Worm (Caenorhabditis elegans) whole organism, early embryonic: ENCODE results near the gene fbxa-179.

ENCODE experiments used
- aly-1 ChIP-seq: sonication (generic microtip); optimal IDR thresholded peaks from 2 replicates; lab custom pipeline; 2016; ENCODE audit warnings: missing genetic modification characterization, missing compliant biosample characterization
- ama-1 ChIP-seq: fragments of 150-350 bp; optimal IDR thresholded peaks from 2 replicates; lab custom pipeline; 2014
- ceh-36 ChIP-seq: sonication (generic microtip); optimal IDR thresholded peaks from 2 replicates; lab custom pipeline; 2016; ENCODE audit warnings: missing genetic modification characterization, inconsistent platforms, missing compliant biosample characterization
- ets-7 ChIP-seq: sonication (generic microtip); optimal IDR thresholded peaks from 2 replicates; lab custom pipeline; 2016; ENCODE audit warnings: missing genotype, missing genetic modification characterization, missing compliant biosample characterization
- hmbx-1 ChIP-seq: sonication (generic microtip); optimal IDR thresholded peaks from 2 replicates; lab custom pipeline; 2016; ENCODE audit warnings: mild to moderate bottlenecking, missing genetic modification characterization, missing compliant biosample characterization
- hmg-4 ChIP-seq: fragments of 200-800 bp; sonication (Bioruptor generic); optimal IDR thresholded peaks from 2 replicates; lab custom pipeline; 2018; ENCODE audit warnings: mild to moderate bottlenecking, missing genetic modification characterization, missing compliant biosample characterization
- sea-1 ChIP-seq: fragments of 200-800 bp; sonication (Bioruptor generic); conservative IDR thresholded peaks from 2 replicates; pipeline ENCODE4 v1.3.6; 2022; ENCODE audit warnings: missing genetic modification characterization, missing compliant biosample characterization
- tbx-11 ChIP-seq: fragments of 200-800 bp; sonication (Bioruptor generic); IDR thresholded peaks from 2 replicates; pipeline ENCODE4 v1.3.6; 2022; ENCODE audit warnings: missing genetic modification characterization, missing compliant biosample characterization
- tbx-37 ChIP-seq: fragments of 200-800 bp; sonication (Bioruptor generic); conservative IDR thresholded peaks from 2 replicates; pipeline ENCODE4 v1.3.6; 2022; ENCODE audit warnings: missing genetic modification reagents, missing genetic modification characterization, missing compliant biosample characterization
- tra-4 ChIP-seq: sonication (generic microtip); optimal IDR thresholded peaks from 2 replicates; lab custom pipeline; 2017; ENCODE audit warnings: missing genetic modification characterization, missing compliant biosample characterization

- no peak for TF ChIP-seq hmg-4 (GFP tag; lab: Kevin White, UChicago)
- TF ChIP-seq tbx-11, result no peak
- no peak for TF ChIP-seq ets-7
- no peak for TF ChIP-seq ama-1 (lab: Kevin White, UChicago)
- no peak for TF ChIP-seq ceh-36 (tag; lab: Kevin White, UChicago)
- no peak for TF ChIP-seq hmbx-1
- TF ChIP-seq sea-1, result no peak
- TF ChIP-seq tbx-37 (GFP tag; lab: Robert Waterston, UW), result no peak
- TF ChIP-seq tra-4 (tag; lab: Kevin White, UChicago), result no peak
- TF ChIP-seq aly-1 (tag; lab: Kevin White, UChicago), result no peak
Measured at ce11 chrX:14370314-14370713, 42.4 kb downstream of the fbxa-179 start, which contains the start of gene irk-3.
